Fruit fly (Drosophila melanogaster) Kc167 (cell line): ENCODE data around the gene mRRF2.

ENCODE experiments used
- Sin3A ChIP-seq: fragments of >200 bp; optimal IDR thresholded peaks from 2 replicates; lab custom pipeline; 2018; ENCODE audit warnings: missing external identifiers
- psq ChIP-seq: fragments of >200 bp; optimal IDR thresholded peaks from 2 replicates; lab custom pipeline; 2017; ENCODE audit warnings: missing external identifiers
- ttk ChIP-seq: sonication (Bioruptor generic); optimal IDR thresholded peaks from 2 replicates; lab custom pipeline; 2017; ENCODE audit warnings: missing external identifiers

DNA sequence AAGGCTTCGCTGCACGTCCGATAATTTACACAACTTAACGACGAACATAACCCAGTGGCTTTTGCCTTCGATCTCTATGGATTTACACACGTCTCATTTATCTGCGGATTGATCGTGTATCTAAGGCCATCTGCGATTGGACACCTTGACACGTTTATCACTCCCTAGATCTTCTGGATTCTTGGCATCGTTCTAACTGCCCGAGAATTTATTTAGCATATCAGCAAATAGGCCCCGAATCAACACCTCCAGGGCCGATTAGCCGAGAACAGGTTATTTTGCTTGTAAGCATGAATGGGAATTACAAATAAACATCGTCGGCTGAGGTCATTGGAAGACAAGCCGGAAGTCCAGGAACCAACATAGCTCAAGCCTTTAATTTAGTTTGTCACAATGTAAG, 45.0 kb upstream of the mRRF2 start:
- no peak for TF ChIP-seq psq (lab: Kevin White, UChicago)
- no peak for TF ChIP-seq ttk (lab: Kevin White, UChicago)
- TF ChIP-seq Sin3A (lab: Kevin White, UChicago), result no peak
